Worm (Caenorhabditis elegans): ENCODE results near the gene K08D8.1.

K08D8.1 gene

DNA sequence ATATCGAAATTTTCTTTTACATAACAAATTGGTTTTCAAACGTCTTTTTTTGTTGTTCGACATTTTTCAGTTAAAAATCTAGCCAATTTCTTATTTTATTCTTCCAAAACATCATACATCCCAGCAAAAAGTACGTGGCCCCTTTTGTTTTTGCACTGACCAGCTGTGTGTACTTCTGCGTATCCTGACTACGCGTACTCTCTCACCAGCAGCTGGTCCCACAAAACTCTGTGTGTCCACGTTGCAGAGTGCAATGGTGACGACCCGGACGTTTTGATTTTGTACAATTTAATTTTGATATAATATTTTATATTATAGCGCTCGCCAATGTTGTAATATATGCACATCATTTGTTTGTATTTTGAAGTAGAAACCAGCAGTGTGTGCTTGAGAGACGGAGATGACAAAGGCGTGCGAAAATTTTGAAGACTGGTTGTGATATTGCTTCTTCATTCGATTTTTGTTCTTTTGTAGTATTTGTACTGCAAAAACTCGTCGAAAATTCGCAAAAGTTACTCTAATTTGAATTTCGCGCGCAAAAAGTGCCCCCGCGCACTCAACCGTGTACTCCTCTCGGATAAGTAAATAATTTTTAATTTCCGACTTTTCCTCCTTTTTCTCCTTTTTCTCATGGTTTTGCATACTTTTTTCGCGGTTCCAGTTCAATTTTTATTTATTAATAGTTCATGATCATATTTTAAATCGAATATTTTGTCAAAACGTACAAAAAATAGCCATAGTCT is 37.8 kb upstream of the K08D8.1 start:
- no peak for TF ChIP-seq sox-4 (tag; optimal IDR thresholded peaks at IDR 0.05)
- TF ChIP-seq hlh-8 (tag; optimal IDR thresholded peaks at IDR 0.05): peak; percentile 37
- peak; percentile 14 for TF ChIP-seq nfya-1 (tag; optimal IDR thresholded peaks at IDR 0.05)
- TF ChIP-seq elt-2 (tag; optimal IDR thresholded peaks at IDR 0.05): peak; percentile 38

DNA sequence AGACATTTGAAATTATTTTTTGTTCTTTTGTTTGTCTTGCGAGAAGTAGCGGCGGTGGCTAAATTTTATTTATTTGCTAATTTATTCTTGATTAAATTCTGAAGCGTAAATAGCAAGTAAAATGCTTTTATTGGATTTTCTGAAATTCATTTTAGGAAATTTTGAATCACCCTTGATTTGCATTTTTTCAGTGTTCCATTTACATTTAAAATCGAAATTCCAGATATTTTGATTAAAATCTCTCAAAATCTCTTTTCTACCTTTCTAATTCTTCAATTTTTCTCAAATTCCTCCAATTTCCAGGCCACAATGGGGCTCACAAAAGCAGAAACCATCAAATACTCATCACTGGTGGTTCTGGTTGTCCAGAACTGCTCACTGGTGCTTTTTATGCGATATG is 37.0 kb upstream of the K08D8.1 start, which contains the start of gene nstp-5:
TSS of gene nstp-5 (plus strand) at position 301 of the 400 bp plus-strand sequence.
- TF ChIP-seq rnt-1 (tag; optimal IDR thresholded peaks at IDR 0.05) (no peak), gmeb-2 (tag; optimal IDR thresholded peaks at IDR 0.05) (no peak), hlh-30 (tag; optimal IDR thresholded peaks at IDR 0.05; ENCODE audit: insufficient read depth) (no peak), ref-2 (tag; optimal IDR thresholded peaks at IDR 0.05) (no peak), hlh-6 (tag; optimal IDR thresholded peaks at IDR 0.05) (no peak), nfya-1 (tag; optimal IDR thresholded peaks at IDR 0.05) (no peak), elt-2 (tag; optimal IDR thresholded peaks at IDR 0.05) (no peak), lim-6 (tag; optimal IDR thresholded peaks at IDR 0.05) (no peak), dmd-4 (tag; optimal IDR thresholded peaks at IDR 0.05; ENCODE audit: borderline replicate concordance) (no peak), npax-4 (tag; optimal IDR thresholded peaks at IDR 0.05) (no peak), unc-86 (tag; optimal IDR thresholded peaks at IDR 0.05) (no peak), C08G9.2 (tag; optimal IDR thresholded peaks at IDR 0.05) (no peak)

DNA sequence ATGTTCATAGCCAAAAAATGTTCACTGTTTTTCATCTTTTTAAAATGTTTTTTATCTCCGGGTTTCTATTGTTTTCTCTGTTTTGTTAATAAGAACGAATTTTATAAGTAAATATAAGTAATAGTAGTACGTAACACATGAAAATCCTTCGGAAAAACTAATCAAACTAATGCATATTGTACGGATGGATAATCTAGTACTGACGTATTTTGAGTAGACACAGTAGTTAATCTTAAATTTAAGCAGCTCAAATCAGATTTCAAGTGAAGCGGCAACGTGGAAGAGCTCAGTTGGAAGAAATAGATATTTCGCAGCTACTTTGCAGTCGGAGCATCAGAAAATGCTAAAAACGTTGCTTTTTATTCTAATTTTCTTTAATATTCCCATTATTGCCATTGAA is 32.5 kb upstream of the K08D8.1 start, which contains the start of gene gcy-18:
TSS of gene gcy-18 (plus strand) at position 301 of the 400 bp plus-strand sequence.
- no peak for TF ChIP-seq nhr-11 (tag; optimal IDR thresholded peaks at IDR 0.05)
- TF ChIP-seq ceh-48 (tag; optimal IDR thresholded peaks at IDR 0.05): no peak
- no peak for TF ChIP-seq pros-1 (tag; optimal IDR thresholded peaks at IDR 0.05)
- TF ChIP-seq ceh-14 (tag; optimal IDR thresholded peaks at IDR 0.05): no peak
- TF ChIP-seq ztf-16 (tag; optimal IDR thresholded peaks at IDR 0.05): no peak
- no peak for TF ChIP-seq che-1 (tag; optimal IDR thresholded peaks at IDR 0.05)
- no peak for TF ChIP-seq pqm-1 (tag; optimal IDR thresholded peaks at IDR 0.05)
- TF ChIP-seq nhr-232 (tag; optimal IDR thresholded peaks at IDR 0.05): no peak
- no peak for TF ChIP-seq sox-2 (GFP tag; IDR thresholded peaks at IDR 0.05)
- TF ChIP-seq pha-2 (tag; optimal IDR thresholded peaks at IDR 0.05): no peak

DNA sequence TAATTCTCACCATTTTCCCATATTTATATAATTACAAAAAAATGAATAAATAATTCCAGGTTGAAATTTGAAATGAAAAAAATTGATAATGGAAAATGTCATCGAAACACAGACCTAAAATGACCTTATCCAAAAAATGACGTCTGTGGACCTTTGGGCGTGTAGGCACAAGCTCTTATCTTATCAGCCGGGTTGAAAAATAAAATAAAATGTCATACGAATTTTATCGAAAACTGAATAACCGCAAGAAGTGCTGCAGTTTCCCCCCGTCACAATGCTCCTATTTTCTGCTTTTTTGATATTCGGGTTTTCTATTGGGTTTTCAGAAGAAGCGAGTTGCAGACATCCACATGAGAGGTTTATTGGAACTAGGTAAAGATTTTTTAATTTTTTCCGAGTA is 26.4 kb upstream of the K08D8.1 start, which contains the start of gene clec-186:
TSS of gene clec-186 (plus strand) at position 226 of the 400 bp plus-strand sequence.
- TF ChIP-seq pat-9 (tag; optimal IDR thresholded peaks at IDR 0.05) (no peak), ceh-6 (GFP tag; optimal IDR thresholded peaks at IDR 0.05) (no peak), pag-3 (tag; optimal IDR thresholded peaks at IDR 0.05; ENCODE audit: borderline replicate concordance) (no peak), elt-2 (tag; optimal IDR thresholded peaks at IDR 0.05) (peak; percentile 46), elt-4 (tag; optimal IDR thresholded peaks at IDR 0.05) (no peak), dve-1 (tag; optimal IDR thresholded peaks at IDR 0.05) (no peak)

DNA sequence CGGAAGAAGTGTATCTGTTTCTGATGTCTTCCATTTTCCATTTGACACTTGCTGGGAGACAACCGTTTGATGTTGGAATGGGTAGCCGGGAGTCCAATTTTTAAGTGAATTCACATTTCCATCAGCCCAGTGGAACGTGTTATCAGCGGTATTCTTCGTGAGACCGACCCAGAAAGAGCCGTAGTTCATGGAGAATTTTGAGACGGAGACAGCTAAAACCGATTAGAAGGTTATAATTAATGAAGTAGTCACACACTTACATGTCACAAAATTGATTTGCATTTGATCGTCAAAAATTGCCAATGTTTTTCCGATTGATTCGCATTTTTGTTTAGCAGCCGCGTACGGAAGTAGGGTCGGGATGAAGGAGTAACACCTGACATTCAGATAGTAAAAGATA is 22.9 kb upstream of the K08D8.1 start:
- TF ChIP-seq hlh-13 (GFP tag; optimal IDR thresholded peaks at IDR 0.05) (no peak), ceh-31 (tag; optimal IDR thresholded peaks at IDR 0.05) (no peak), madf-2 (tag; optimal IDR thresholded peaks at IDR 0.05) (no peak), ceh-19 (GFP tag; optimal IDR thresholded peaks at IDR 0.05) (no peak), fax-1 (tag; optimal IDR thresholded peaks at IDR 0.05) (no peak), ceh-48 (tag; optimal IDR thresholded peaks at IDR 0.05) (no peak), hlh-6 (tag; optimal IDR thresholded peaks at IDR 0.05) (no peak), sox-2 (GFP tag; IDR thresholded peaks at IDR 0.05) (no peak), pag-3 (tag; optimal IDR thresholded peaks at IDR 0.05; ENCODE audit: borderline replicate concordance) (no peak), elt-2 (tag; optimal IDR thresholded peaks at IDR 0.05) (no peak), mec-3 (tag; optimal IDR thresholded peaks at IDR 0.05; ENCODE audit: borderline replicate concordance) (no peak), tbx-2 (tag; optimal IDR thresholded peaks at IDR 0.05) (no peak), ceh-2 (tag; optimal IDR thresholded peaks at IDR 0.05) (no peak), unc-55 (GFP tag; optimal IDR thresholded peaks at IDR 0.05) (no peak), fkh-6 (tag; optimal IDR thresholded peaks at IDR 0.05) (no peak), ceh-9 (tag; optimal IDR thresholded peaks at IDR 0.05) (no peak)

All from whole organism, late embryonic.